Worm (Caenorhabditis elegans) whole organism, L1 larva: ENCODE measurements around the gene agt-1.

Experiments
- C04F5.9 ChIP-seq: sonication (generic microtip); optimal IDR thresholded peaks from 2 replicates; lab custom pipeline; 2016; ENCODE audit warnings: missing genetic modification characterization, missing compliant biosample characterization
- aly-2 ChIP-seq: fragments of 150-350 bp; optimal IDR thresholded peaks from 2 replicates; lab custom pipeline; 2014; ENCODE audit warnings: missing biosample characterization, missing genetic modification characterization
- blmp-1 ChIP-seq: fragments of 150-350 bp; optimal IDR thresholded peaks from 2 replicates; lab custom pipeline; 2014; ENCODE audit warnings: missing biosample characterization, missing genetic modification characterization
- dpl-1 ChIP-seq, 3 experiments: fragments of 150-350 bp in 2 of 3; sonication (generic microtip) in 1 of 3; optimal IDR thresholded peaks; 2 replicates each; lab custom pipeline; 2014 to 2017; ENCODE audit warnings: missing biosample characterization in 3 of 3, missing genetic modification characterization in 3 of 3, missing genetic modification reagents in 3 of 3
- efl-1 ChIP-seq, 4 experiments: fragments of 150-350 bp; optimal IDR thresholded peaks in 3 of 4; peaks in 1 of 4; 1 replicate in 1 of 4; 2 replicates in 3 of 4; lab custom pipeline; 2014; ENCODE audit warnings: missing biosample characterization in 2 of 4, missing genetic modification characterization in 2 of 4, missing genetic modification reagents in 2 of 4
- egl-13 ChIP-seq: sonication (generic microtip); optimal IDR thresholded peaks from 2 replicates; lab custom pipeline; 2016; ENCODE audit warnings: missing genotype, missing genetic modification reagents, missing genetic modification characterization, missing compliant biosample characterization
- elt-2 ChIP-seq: sonication (generic microtip); optimal IDR thresholded peaks from 2 replicates; lab custom pipeline; 2016; ENCODE audit warnings: missing genetic modification characterization, mild to moderate bottlenecking, inconsistent platforms, missing compliant biosample characterization, missing genetic modification reagents
- fkh-10 ChIP-seq: sonication (generic microtip); optimal IDR thresholded peaks from 2 replicates; lab custom pipeline; 2017; ENCODE audit warnings: missing biosample characterization, missing genetic modification reagents, missing genetic modification characterization
- grh-1 ChIP-seq: fragments of 200-800 bp; sonication (Bioruptor generic); IDR thresholded peaks from 2 replicates; pipeline ENCODE4 v1.3.6; 2022; ENCODE audit warnings: missing genetic modification reagents, missing genetic modification characterization, missing compliant biosample characterization
- hlh-4 ChIP-seq: sonication (generic microtip); optimal IDR thresholded peaks from 2 replicates; lab custom pipeline; 2016; ENCODE audit warnings: mild to moderate bottlenecking, missing genetic modification characterization, missing compliant biosample characterization
- hpl-2 ChIP-seq: fragments of 150-350 bp; optimal IDR thresholded peaks from 2 replicates; lab custom pipeline; 2014; ENCODE audit warnings: missing biosample characterization, missing genetic modification reagents, missing genetic modification characterization
- irx-1 ChIP-seq: sonication (generic microtip); optimal IDR thresholded peaks from 2 replicates; lab custom pipeline; 2016; ENCODE audit warnings: missing genetic modification characterization, missing compliant biosample characterization
- lin-13 ChIP-seq: fragments of 150-350 bp; optimal IDR thresholded peaks from 2 replicates; lab custom pipeline; 2014; ENCODE audit warnings: missing biosample characterization, missing genetic modification reagents, missing genetic modification characterization
- lin-35 ChIP-seq, 2 experiments: fragments of 150-350 bp; optimal IDR thresholded peaks; 2 replicates each; lab custom pipeline; 2014; ENCODE audit warnings: missing biosample characterization in 2 of 2, missing genetic modification characterization in 2 of 2, missing genetic modification reagents in 2 of 2
- lin-39 ChIP-seq: fragments of 150-350 bp; optimal IDR thresholded peaks from 2 replicates; lab custom pipeline; 2014; ENCODE audit warnings: missing biosample characterization, missing genetic modification reagents, missing genetic modification characterization
- lir-3 ChIP-seq: sonication (generic microtip); optimal IDR thresholded peaks from 2 replicates; lab custom pipeline; 2016; ENCODE audit warnings: mild to moderate bottlenecking, missing genetic modification characterization, moderate library complexity, missing compliant biosample characterization; ENCODE audit not compliant: poor library complexity
- mdl-1 ChIP-seq, 2 experiments: fragments of 150-350 bp; optimal IDR thresholded peaks; 2 replicates each; lab custom pipeline; 2014 to 2017; ENCODE audit warnings: missing biosample characterization in 2 of 2, missing genetic modification characterization in 2 of 2, inconsistent platforms in 1 of 2
- mef-2 ChIP-seq: fragments of 150-350 bp; optimal IDR thresholded peaks from 2 replicates; lab custom pipeline; 2014; ENCODE audit warnings: missing biosample characterization, missing genetic modification characterization
- mep-1 ChIP-seq: fragments of 150-350 bp; optimal IDR thresholded peaks from 2 replicates; lab custom pipeline; 2014; ENCODE audit warnings: missing biosample characterization, missing genetic modification characterization
- nhr-19 ChIP-seq: fragments of 200-800 bp; sonication (Bioruptor generic); conservative IDR thresholded peaks from 2 replicates; pipeline ENCODE4 v1.3.6; 2022; ENCODE audit warnings: missing genetic modification characterization, missing compliant biosample characterization
- nhr-20 ChIP-seq: sonication (generic microtip); optimal IDR thresholded peaks from 2 replicates; lab custom pipeline; 2016; ENCODE audit warnings: mild to moderate bottlenecking, missing genetic modification characterization, missing compliant biosample characterization
- nhr-237 ChIP-seq: fragments of 150-350 bp; optimal IDR thresholded peaks from 2 replicates; lab custom pipeline; 2014; ENCODE audit warnings: missing biosample characterization, missing genetic modification characterization
- nhr-28 ChIP-seq: fragments of 150-350 bp; optimal IDR thresholded peaks from 2 replicates; lab custom pipeline; 2014; ENCODE audit warnings: missing biosample characterization, missing genetic modification characterization
- nhr-71 ChIP-seq: sonication (generic microtip); optimal IDR thresholded peaks from 2 replicates; lab custom pipeline; 2016; ENCODE audit warnings: mild to moderate bottlenecking, missing genetic modification characterization, moderate library complexity, missing compliant biosample characterization
- nhr-77 ChIP-seq: fragments of 150-350 bp; optimal IDR thresholded peaks from 2 replicates; lab custom pipeline; 2014; ENCODE audit warnings: missing biosample characterization, missing genetic modification characterization
- nhr-90 ChIP-seq: sonication (generic microtip); optimal IDR thresholded peaks from 2 replicates; lab custom pipeline; 2016; ENCODE audit warnings: mild to moderate bottlenecking, missing genetic modification characterization, missing compliant biosample characterization; ENCODE audit not compliant: poor library complexity
- pqm-1 ChIP-seq: sonication (generic microtip); optimal IDR thresholded peaks from 3 replicates; lab custom pipeline; 2017; ENCODE audit warnings: missing biosample characterization, missing genetic modification characterization
- rnt-1 ChIP-seq: sonication (generic microtip); optimal IDR thresholded peaks from 2 replicates; lab custom pipeline; 2016; ENCODE audit warnings: mild to moderate bottlenecking, missing genetic modification characterization, moderate library complexity, missing compliant biosample characterization
- skn-1 ChIP-seq: fragments of 150-350 bp; optimal IDR thresholded peaks from 2 replicates; lab custom pipeline; 2014; ENCODE audit warnings: missing biosample characterization, missing genetic modification characterization
- snu-23 ChIP-seq: sonication (generic microtip); optimal IDR thresholded peaks from 2 replicates; lab custom pipeline; 2016; ENCODE audit warnings: missing genetic modification characterization, missing compliant biosample characterization
- swsn-7 ChIP-seq: sonication (generic microtip); optimal IDR thresholded peaks from 2 replicates; lab custom pipeline; 2016; ENCODE audit warnings: missing genetic modification characterization, missing compliant biosample characterization
- tbx-2 ChIP-seq: sonication (generic microtip); optimal IDR thresholded peaks from 2 replicates; lab custom pipeline; 2016; ENCODE audit warnings: missing genetic modification characterization, missing compliant biosample characterization
- unc-30 ChIP-seq: sonication (generic microtip); optimal IDR thresholded peaks from 2 replicates; lab custom pipeline; 2017; ENCODE audit warnings: missing biosample characterization, missing genetic modification characterization
- unc-98 ChIP-seq: fragments of 200-800 bp; sonication (Bioruptor generic); IDR thresholded peaks from 2 replicates; pipeline ENCODE4 v1.3.6; 2022; ENCODE audit warnings: missing genetic modification characterization, missing compliant biosample characterization
- vab-15 ChIP-seq: sonication (generic microtip); optimal IDR thresholded peaks from 2 replicates; lab custom pipeline; 2017; ENCODE audit warnings: missing genotype, mild to moderate bottlenecking, missing genetic modification characterization, missing compliant biosample characterization
- ztf-11 ChIP-seq, 2 experiments: sonication (generic microtip); optimal IDR thresholded peaks; 2 replicates each; lab custom pipeline; 2016 to 2017; ENCODE audit warnings: missing genetic modification characterization in 2 of 2, missing biosample characterization in 1 of 2, missing compliant biosample characterization in 1 of 2

agt-1 gene

DNA sequence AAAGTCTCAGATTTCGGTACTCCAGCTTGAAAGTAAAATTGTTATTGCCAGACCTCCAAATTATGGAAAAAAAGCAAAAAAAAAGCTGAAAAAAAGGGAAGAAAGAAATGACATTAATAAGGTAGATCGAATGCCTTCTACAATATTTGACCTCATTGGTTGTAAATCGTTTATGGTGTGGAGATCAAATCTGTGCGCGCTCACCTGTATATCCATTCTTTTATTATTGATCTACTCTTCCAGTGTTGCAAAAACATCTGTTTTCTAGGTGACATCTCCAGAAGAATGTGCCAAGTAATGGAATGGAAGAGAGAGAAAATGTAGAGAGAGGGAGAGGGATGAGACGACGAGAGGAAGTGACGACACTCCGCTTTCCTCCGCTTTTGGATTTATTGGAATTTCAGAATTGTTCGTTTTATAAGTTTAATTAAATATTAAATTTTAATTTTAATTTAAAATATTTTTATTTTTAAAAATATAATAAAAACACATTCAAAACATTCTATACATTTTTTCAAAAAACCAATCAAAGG, 46.6 kb upstream of the agt-1 start, which contains the start of the genes pik-1 and aptf-2 (continued):
- no peak for TF ChIP-seq lir-3 (tag; lab: Kevin White, UChicago)
- no peak for TF ChIP-seq hlh-4 (tag; lab: Kevin White, UChicago)
- TF ChIP-seq lin-35 (GFP tag; optimal IDR thresholded peaks at IDR 0.05; lab: Kevin White, UChicago), result peak in 1 of 2 experiments; percentile 24
- no peak for TF ChIP-seq nhr-237 (tag; lab: Kevin White, UChicago)

DNA sequence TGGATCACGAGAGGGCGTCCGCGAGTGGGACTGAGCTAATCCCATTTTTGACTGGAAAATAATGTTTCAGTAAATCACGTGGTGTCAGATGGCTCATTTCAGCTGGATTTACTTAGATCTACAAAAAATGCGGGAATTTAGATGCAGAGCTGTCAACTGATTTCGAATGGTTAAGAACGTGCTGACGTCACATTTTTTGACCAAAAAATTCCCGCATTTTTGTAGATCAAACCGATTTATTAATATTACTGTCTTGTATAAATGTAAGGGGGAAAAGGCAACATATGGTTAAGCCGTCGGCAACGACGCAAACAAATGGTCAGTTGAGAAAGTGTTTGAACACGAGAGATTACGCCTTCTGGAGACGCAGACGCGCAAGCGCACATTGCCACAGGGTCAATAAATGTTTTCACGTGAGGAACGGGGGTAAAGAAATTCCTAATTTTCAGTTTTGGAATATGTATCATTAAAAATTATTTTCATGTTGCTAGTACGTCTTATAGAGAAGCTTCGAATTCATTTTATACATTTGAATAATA, 43.7 kb upstream of the agt-1 start, which contains the start of gene gcl-1:
Gene gcl-1 (minus strand): TSS at position 51 of the 539 bp plus-strand sequence.
- peak in 1 of 2 experiments; percentile 59 for TF ChIP-seq mdl-1 (tag; optimal IDR thresholded peaks at IDR 0.05; lab: Kevin White, UChicago)
- 0 out of 2 replicates have a peak, but pooled peaks have one; percentile 29 for TF ChIP-seq grh-1
- peak in 1 of 3 experiments; percentile 19 for TF ChIP-seq dpl-1 (GFP tag; optimal IDR thresholded peaks at IDR 0.05; lab: Kevin White, UChicago)
- peak; percentile 27 for TF ChIP-seq snu-23 (GFP tag; lab: Kevin White, UChicago)
- TF ChIP-seq mep-1 (tag; lab: Kevin White, UChicago), result no peak
- no peak for TF ChIP-seq aly-2 (tag; lab: Kevin White, UChicago)
- TF ChIP-seq lin-35 (GFP tag; optimal IDR thresholded peaks at IDR 0.05; lab: Kevin White, UChicago), result peak; percentile 13 to 37
- peak; percentile 11 for TF ChIP-seq blmp-1

DNA sequence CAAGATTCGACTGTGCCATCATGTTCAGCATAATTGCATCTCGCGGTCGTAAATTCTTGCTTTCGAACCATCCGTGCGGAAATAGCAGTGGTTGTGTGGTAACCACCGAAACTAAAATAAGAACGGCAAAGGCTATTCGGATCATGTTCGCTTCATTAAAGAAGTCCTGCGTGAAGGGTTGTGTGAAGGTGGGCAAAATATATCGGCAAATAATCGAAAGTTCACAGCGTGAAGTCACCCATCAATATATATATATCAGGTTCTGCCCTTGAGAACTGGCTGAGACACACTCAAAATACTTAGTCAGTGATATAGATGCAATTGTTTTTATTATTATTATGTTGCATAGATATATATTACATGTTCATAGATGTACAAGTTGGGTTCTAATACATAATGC, 38.8 kb upstream of the agt-1 start, which contains the start of gene Y62E10A.19:
Gene Y62E10A.19 (minus strand): TSS at position 289 of the 400 bp plus-strand sequence.
- TF ChIP-seq nhr-28 (no peak), blmp-1 (peak; percentile 80)
- TF ChIP-seq, all 84 proteins: peak for 1

DNA sequence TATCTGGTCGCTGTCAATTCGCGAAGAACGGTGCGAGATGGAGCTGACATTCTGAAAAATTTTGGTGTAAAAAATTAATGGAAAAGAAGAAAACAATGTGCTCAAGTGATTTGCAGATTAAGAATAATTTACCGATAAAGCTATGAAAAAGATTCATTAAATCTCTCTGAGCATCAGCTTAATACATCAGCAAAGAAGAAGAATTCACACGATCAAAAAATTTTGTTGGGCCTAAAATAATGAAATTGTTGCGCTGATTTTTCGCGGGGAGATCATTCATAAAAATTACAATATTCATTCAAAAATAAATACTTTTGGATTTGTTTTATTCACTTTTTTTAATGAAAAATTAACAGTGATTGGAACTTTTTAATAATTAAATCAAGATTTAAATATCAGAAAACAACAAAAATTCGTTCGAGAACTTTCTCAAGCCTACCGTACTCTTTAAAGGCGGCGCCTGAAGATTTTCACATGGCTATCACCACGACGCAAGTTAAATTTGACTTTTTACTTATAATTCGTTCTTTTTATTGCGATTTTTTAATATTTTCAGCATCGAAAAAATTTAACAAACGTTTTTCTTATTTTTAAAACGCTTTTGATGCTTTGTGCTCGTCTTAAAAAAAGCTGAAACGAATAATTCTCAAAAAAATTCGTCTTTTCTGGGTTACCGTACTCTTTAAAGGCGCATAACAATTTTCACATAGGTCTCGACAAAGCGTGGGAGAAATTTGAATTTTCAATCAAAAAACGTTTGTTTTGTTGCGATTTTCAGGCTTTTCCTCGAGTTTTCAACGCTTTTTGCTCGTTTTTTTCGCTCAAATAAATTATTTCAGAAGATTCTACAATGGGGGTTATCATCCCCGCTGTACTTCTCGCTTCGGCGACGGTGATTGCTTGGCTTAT, 31.5 kb upstream of the agt-1 start, which contains the start of the genes memi-2 and cyp-31A5:
Gene memi-2 (minus strand): TSS at position 51 of the 909 bp plus-strand sequence.
Gene cyp-31A5 (plus strand): TSS at position 834 of the 909 bp plus-strand sequence.
- TF ChIP-seq unc-30 (tag; lab: Kevin White, UChicago) (no peak), tbx-2 (no peak), C04F5.9 (no peak), skn-1 (no peak), pqm-1 (tag; lab: Kevin White, UChicago) (no peak)

DNA sequence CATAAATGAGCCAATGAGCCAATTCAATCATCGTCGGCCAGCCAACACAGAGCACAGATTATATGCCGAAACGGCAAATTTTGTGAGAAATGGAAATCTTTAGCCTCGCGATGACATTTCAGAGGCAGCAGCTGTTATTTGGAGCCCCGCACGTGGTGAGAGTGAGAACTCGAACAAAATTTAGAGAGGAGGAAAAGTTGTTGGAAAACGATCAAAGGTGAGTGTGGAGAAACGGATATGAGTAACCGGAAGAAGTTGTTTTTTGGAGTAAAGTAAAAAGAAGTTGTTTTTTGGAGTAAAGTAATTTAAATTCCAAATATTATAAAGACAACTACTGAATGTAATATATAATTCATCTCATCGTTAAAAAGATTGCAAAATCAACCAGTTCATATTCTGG, 29.5 kb upstream of the agt-1 start, which contains the start of gene Y62E10A.13:
Gene Y62E10A.13 (minus strand): TSS at position 326 of the 400 bp plus-strand sequence.
- no peak for TF ChIP-seq unc-98 (GFP tag; lab: Robert Waterston, UW)
- TF ChIP-seq mdl-1 (tag; optimal IDR thresholded peaks at IDR 0.05; lab: Kevin White, UChicago), result peak in 1 of 2 experiments; percentile 17
- TF ChIP-seq nhr-19 (GFP tag; lab: Robert Waterston, UW), result no peak
- TF ChIP-seq nhr-77 (tag; lab: Kevin White, UChicago), result no peak

DNA sequence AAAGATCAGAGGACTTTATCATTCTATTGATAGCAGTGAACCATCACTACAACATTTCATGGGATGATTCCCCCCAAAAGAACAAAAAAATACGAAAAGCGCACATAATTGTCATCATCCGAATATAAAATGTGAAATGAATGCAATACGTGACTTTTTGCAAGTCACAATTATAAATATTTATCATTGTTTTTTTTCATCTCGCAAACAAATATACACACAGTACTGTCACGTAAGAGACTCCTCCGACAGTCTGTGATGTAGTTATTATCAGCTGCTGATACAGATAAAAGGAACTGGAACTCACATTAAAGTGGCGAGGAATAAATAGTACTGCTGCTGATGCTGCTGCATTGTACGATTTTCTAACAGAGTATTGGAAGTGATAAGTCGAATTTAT, 27.2 kb upstream of the agt-1 start:
- peak; percentile 80 for TF ChIP-seq elt-2 (tag; lab: Kevin White, UChicago)
- no peak for TF ChIP-seq mef-2 (tag; lab: Kevin White, UChicago)
- TF ChIP-seq fkh-10 (GFP tag; lab: Kevin White, UChicago), result no peak
- TF ChIP-seq hpl-2, result no peak
- TF ChIP-seq nhr-71 (tag; lab: Kevin White, UChicago), result peak; percentile 27
- no peak for TF ChIP-seq egl-13
- TF ChIP-seq irx-1 (tag; lab: Kevin White, UChicago), result no peak
- TF ChIP-seq tbx-2, result no peak
- no peak for TF ChIP-seq mep-1 (tag; lab: Kevin White, UChicago)
- TF ChIP-seq dpl-1 (GFP tag; optimal IDR thresholded peaks at IDR 0.05; lab: Kevin White, UChicago), result no peak
- TF ChIP-seq nhr-20 (tag; lab: Kevin White, UChicago), result peak; percentile 18
- no peak for TF ChIP-seq ztf-11 (tag; optimal IDR thresholded peaks at IDR 0.05; lab: Kevin White, UChicago)
- TF ChIP-seq pqm-1 (tag; lab: Kevin White, UChicago), result no peak
- TF ChIP-seq nhr-28, result no peak
- no peak for TF ChIP-seq rnt-1
- no peak for TF ChIP-seq lin-13
- peak; percentile 32 for TF ChIP-seq nhr-90 (tag; lab: Kevin White, UChicago)
- no peak for TF ChIP-seq grh-1
- TF ChIP-seq swsn-7, result no peak
- no peak for TF ChIP-seq vab-15 (tag; lab: Kevin White, UChicago)
- no peak for TF ChIP-seq lin-39 (tag; lab: Kevin White, UChicago)
- TF ChIP-seq efl-1 (optimal IDR thresholded peaks at IDR 0.05; lab: Kevin White, UChicago), result no peak
- TF ChIP-seq efl-1 (GFP tag; optimal IDR thresholded peaks at IDR 0.05 in 1 of 2; lab: Kevin White, UChicago), result peak in 1 of 2 experiments; percentile 54
- TF ChIP-seq unc-30 (tag; lab: Kevin White, UChicago), result no peak
- peak in 1 of 2 experiments; percentile 5 for TF ChIP-seq lin-35 (GFP tag; optimal IDR thresholded peaks at IDR 0.05; lab: Kevin White, UChicago)
